Fruit fly (Drosophila melanogaster) whole organism, prepupa: Measurements from ENCODE around the gene Tmc.

Experiments used
- CG11762 ChIP-seq: fragments of 200-800 bp; sonication (Bioruptor generic); optimal IDR thresholded peaks from 3 replicates; lab custom pipeline; 2016; ENCODE audit warnings: missing biosample characterization, missing genetic modification characterization; ENCODE audit not compliant: insufficient read depth
- CG16779 ChIP-seq: fragments of 200-800 bp; sonication (Bioruptor generic); optimal IDR thresholded peaks from 3 replicates; lab custom pipeline; 2017; ENCODE audit warnings: missing biosample characterization, mild to moderate bottlenecking, missing genetic modification characterization
- CG3919 ChIP-seq: fragments of 200-800 bp; sonication (Bioruptor generic); optimal IDR thresholded peaks from 3 replicates; lab custom pipeline; 2016; ENCODE audit warnings: missing biosample characterization, missing genetic modification characterization
- Eip78C ChIP-seq: fragments of 200-800 bp; sonication (Bioruptor generic); peaks from one replicate; lab custom pipeline; 2016; ENCODE audit warnings: missing biosample characterization, missing genetic modification characterization
- Hr38 ChIP-seq: sonication (Bioruptor generic); optimal IDR thresholded peaks from 2 replicates; lab custom pipeline; 2016; ENCODE audit warnings: missing biosample characterization, missing genetic modification characterization
- Lpt ChIP-seq: fragments of 200-800 bp; sonication (Bioruptor generic); optimal IDR thresholded peaks from 3 replicates; lab custom pipeline; 2016; ENCODE audit warnings: missing biosample characterization, missing genetic modification characterization
- Sox102F ChIP-seq: fragments of 200-800 bp; sonication (Bioruptor generic); optimal IDR thresholded peaks from 2 replicates; lab custom pipeline; 2016; ENCODE audit warnings: missing biosample characterization, mild to moderate bottlenecking, missing genetic modification characterization
- fd85E ChIP-seq: fragments of 200-800 bp; sonication (Bioruptor generic); optimal IDR thresholded peaks from 3 replicates; lab custom pipeline; 2016; ENCODE audit warnings: missing biosample characterization, missing genetic modification characterization
- lz ChIP-seq: fragments of 200-800 bp; sonication (Bioruptor generic); optimal IDR thresholded peaks from 3 replicates; lab custom pipeline; 2016; ENCODE audit warnings: missing biosample characterization, missing genetic modification characterization
- svp ChIP-seq: fragments of 200-800 bp; sonication (Bioruptor generic); peaks from one replicate; lab custom pipeline; 2016; ENCODE audit warnings: missing biosample characterization, missing genetic modification characterization

DNA sequence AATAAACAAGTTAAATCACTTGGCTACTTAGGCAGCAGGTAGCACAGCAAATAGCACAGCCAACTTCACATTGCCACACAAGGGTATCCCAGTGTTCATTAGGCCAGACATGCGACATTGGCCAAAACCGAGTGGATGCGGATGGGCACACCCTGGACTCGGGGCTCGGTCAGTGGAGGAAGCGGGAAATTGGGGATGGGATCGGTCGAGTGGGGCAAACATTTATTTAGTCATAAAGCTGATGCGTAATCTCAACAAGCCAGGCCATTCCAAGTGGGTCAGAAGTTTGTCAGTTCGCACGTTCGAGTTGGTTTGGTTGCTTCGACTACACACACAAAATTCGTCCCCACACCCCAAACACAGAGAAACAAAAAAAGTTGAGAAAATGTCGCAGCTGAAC lies 1.1 kb downstream of the Tmc start, which contains the start of gene CG3222:
- TF ChIP-seq CG11762 (GFP tag; lab: Kevin White, UChicago) (no peak), svp (GFP tag; lab: Kevin White, UChicago) (no peak), CG3919 (GFP tag; lab: Kevin White, UChicago) (no peak), Hr38 (GFP tag; lab: Kevin White, UChicago) (no peak), CG16779 (no peak), lz (GFP tag; lab: Kevin White, UChicago) (no peak), Sox102F (GFP tag; lab: Kevin White, UChicago) (no peak), Lpt (GFP tag; lab: Kevin White, UChicago) (no peak), fd85E (no peak), Eip78C (GFP tag; lab: Kevin White, UChicago) (no peak)
